Worm (Caenorhabditis elegans) whole organism, L3 larva: Measurements from ENCODE around the gene cyp-13A11.

Source experiments
- ama-1 ChIP-seq: fragments of 150-350 bp; optimal IDR thresholded peaks from 2 replicates; lab custom pipeline; 2018
- egl-5 ChIP-seq: fragments of 150-350 bp; optimal IDR thresholded peaks from 2 replicates; lab custom pipeline; 2017; ENCODE audit warnings: missing biosample characterization, missing genetic modification reagents, missing genetic modification characterization, inconsistent platforms
- eor-1 ChIP-seq, 2 experiments: fragments of 150-350 bp; optimal IDR thresholded peaks; 2 replicates each; lab custom pipeline; 2014 to 2018; ENCODE audit warnings: missing biosample characterization in 2 of 2, missing genetic modification characterization in 2 of 2
- fkh-2 ChIP-seq: fragments of 150-350 bp; optimal IDR thresholded peaks from 2 replicates; lab custom pipeline; 2014; ENCODE audit warnings: missing biosample characterization, missing genetic modification reagents, missing genetic modification characterization
- hmg-11 ChIP-seq: sonication (generic microtip); optimal IDR thresholded peaks from 2 replicates; lab custom pipeline; 2016; ENCODE audit warnings: missing genetic modification characterization, missing compliant biosample characterization
- lin-39 ChIP-seq: fragments of 150-350 bp; optimal IDR thresholded peaks from 2 replicates; lab custom pipeline; 2018; ENCODE audit warnings: missing biosample characterization, missing genetic modification reagents, missing genetic modification characterization
- mml-1 ChIP-seq: fragments of 150-350 bp; sonication (generic microtip); optimal IDR thresholded peaks from 3 replicates; lab custom pipeline; 2014; ENCODE audit warnings: missing biosample characterization, missing genetic modification characterization
- nfya-1 ChIP-seq: sonication (generic microtip); optimal IDR thresholded peaks from 2 replicates; lab custom pipeline; 2017; ENCODE audit warnings: missing genetic modification characterization, mild to moderate bottlenecking, missing compliant biosample characterization, antibody characterized with exemption, moderate library complexity; ENCODE audit not compliant: insufficient read depth
- nhr-237 ChIP-seq: fragments of 150-350 bp; optimal IDR thresholded peaks from 2 replicates; lab custom pipeline; 2014; ENCODE audit warnings: missing biosample characterization, missing genetic modification characterization
- nhr-25 ChIP-seq: sonication (generic microtip); optimal IDR thresholded peaks from 2 replicates; lab custom pipeline; 2017; ENCODE audit warnings: missing biosample characterization, missing genetic modification characterization
- nhr-43 ChIP-seq: sonication (generic microtip); optimal IDR thresholded peaks from 2 replicates; lab custom pipeline; 2016; ENCODE audit warnings: mild to moderate bottlenecking, missing genetic modification characterization, missing compliant biosample characterization; ENCODE audit not compliant: poor library complexity, severe bottlenecking
- nhr-76 ChIP-seq: fragments of 150-350 bp; sonication (generic microtip); optimal IDR thresholded peaks from 5 replicates; lab custom pipeline; 2014; ENCODE audit warnings: missing biosample characterization, missing genetic modification characterization
- pha-4 ChIP-seq: fragments of 150-350 bp; optimal IDR thresholded peaks from 2 replicates; lab custom pipeline; 2014; ENCODE audit warnings: missing biosample characterization, missing genetic modification reagents, missing genetic modification characterization
- pqm-1 ChIP-seq: fragments of 150-350 bp; optimal IDR thresholded peaks from 2 replicates; lab custom pipeline; 2017; ENCODE audit warnings: missing biosample characterization, missing genetic modification characterization, inconsistent platforms
- tbx-2 ChIP-seq: sonication (generic microtip); optimal IDR thresholded peaks from 2 replicates; lab custom pipeline; 2016; ENCODE audit warnings: mild to moderate bottlenecking, missing genetic modification characterization, missing compliant biosample characterization

Gene cyp-13A11

ce11 chrIII:13070548-13071050 lies 49.8 kb downstream of the cyp-13A11 start, which contains the start of gene Y39E4B.6 (continued):
- no peak for TF ChIP-seq mml-1 (tag; lab: Kevin White, UChicago)
- TF ChIP-seq fkh-2 (tag; lab: Kevin White, UChicago) = no peak
- TF ChIP-seq nhr-25 (tag; lab: Kevin White, UChicago) = peak; percentile 96
- peak; percentile 77 for TF ChIP-seq nhr-76 (tag; lab: Kevin White, UChicago)
- peak; percentile 72 for TF ChIP-seq tbx-2 (tag; lab: Kevin White, UChicago)
- peak; percentile 96 for TF ChIP-seq pha-4 (tag; lab: Kevin White, UChicago)

- TF ChIP-seq pqm-1 (tag; lab: Kevin White, UChicago) (no peak), eor-1 (tag; optimal IDR thresholded peaks at IDR 0.05; lab: Kevin White, UChicago) (no peak), pha-4 (tag; lab: Kevin White, UChicago) (peak; percentile 13), egl-5 (peak; percentile 7), nhr-237 (tag; lab: Kevin White, UChicago) (no peak), hmg-11 (tag; lab: Kevin White, UChicago) (peak; percentile 18), ama-1 (lab: Kevin White, UChicago) (peak; percentile 44), nhr-43 (tag; lab: Kevin White, UChicago) (peak; percentile 10), nhr-25 (tag; lab: Kevin White, UChicago) (peak; percentile 3), lin-39 (peak; percentile 20), nfya-1 (peak; percentile 39)
Observed at ce11 chrIII:13071432-13072259, 50.8 kb downstream of the cyp-13A11 start.
